Worm (Caenorhabditis elegans): ENCODE measurements around the gene rft-1.

The rft-1 gene

ce11 chrV:4398127-4398526, 44.9 kb downstream of the rft-1 start:
- TF ChIP-seq hmg-4 (GFP tag; optimal IDR thresholded peaks at IDR 0.05) (no peak), pes-1 (GFP tag; IDR thresholded peaks at IDR 0.05) (no peak), scrt-1 (GFP tag; IDR thresholded peaks at IDR 0.05) (no peak), tbx-37 (GFP tag; conservative IDR thresholded peaks at IDR 0.05) (no peak), F13C5.2 (tag; optimal IDR thresholded peaks at IDR 0.05) (no peak), tbx-11 (GFP tag; IDR thresholded peaks at IDR 0.05) (no peak), flt-1 (GFP tag; IDR thresholded peaks at IDR 0.05) (no peak), hmbx-1 (tag; optimal IDR thresholded peaks at IDR 0.05) (no peak), ceh-36 (tag; optimal IDR thresholded peaks at IDR 0.05) (no peak), tra-4 (tag; optimal IDR thresholded peaks at IDR 0.05) (no peak), B0310.2 (tag; optimal IDR thresholded peaks at IDR 0.05) (no peak), ets-7 (tag; optimal IDR thresholded peaks at IDR 0.05) (no peak), hnd-1 (tag; optimal IDR thresholded peaks at IDR 0.05) (no peak), ama-1 (optimal IDR thresholded peaks at IDR 0.05) (no peak), aly-1 (tag; optimal IDR thresholded peaks at IDR 0.05) (no peak), ceh-13 (GFP tag; optimal IDR thresholded peaks at IDR 0.05) (no peak)

- TF ChIP-seq hmg-4 (GFP tag; optimal IDR thresholded peaks at IDR 0.05) (no peak), hnd-1 (tag; optimal IDR thresholded peaks at IDR 0.05) (no peak), tbx-37 (GFP tag; conservative IDR thresholded peaks at IDR 0.05) (no peak), ets-7 (tag; optimal IDR thresholded peaks at IDR 0.05) (no peak), flt-1 (GFP tag; IDR thresholded peaks at IDR 0.05) (no peak), ama-1 (optimal IDR thresholded peaks at IDR 0.05) (no peak), ceh-36 (tag; optimal IDR thresholded peaks at IDR 0.05) (no peak), tbx-11 (GFP tag; IDR thresholded peaks at IDR 0.05) (no peak), hmbx-1 (tag; optimal IDR thresholded peaks at IDR 0.05) (no peak), pes-1 (GFP tag; IDR thresholded peaks at IDR 0.05) (no peak), F13C5.2 (tag; optimal IDR thresholded peaks at IDR 0.05) (no peak), B0310.2 (tag; optimal IDR thresholded peaks at IDR 0.05) (no peak), scrt-1 (GFP tag; IDR thresholded peaks at IDR 0.05) (no peak), ceh-13 (GFP tag; optimal IDR thresholded peaks at IDR 0.05) (no peak)
Observed at ce11 chrV:4396257-4396656, 46.8 kb downstream of the rft-1 start, which contains the start of gene F13A2.3. TSS of gene F13A2.3 (minus strand) at chrV:4396357.
